Fruit fly (Drosophila melanogaster): ENCODE measurements around the gene beta-Spec.

beta-Spec gene

DNA sequence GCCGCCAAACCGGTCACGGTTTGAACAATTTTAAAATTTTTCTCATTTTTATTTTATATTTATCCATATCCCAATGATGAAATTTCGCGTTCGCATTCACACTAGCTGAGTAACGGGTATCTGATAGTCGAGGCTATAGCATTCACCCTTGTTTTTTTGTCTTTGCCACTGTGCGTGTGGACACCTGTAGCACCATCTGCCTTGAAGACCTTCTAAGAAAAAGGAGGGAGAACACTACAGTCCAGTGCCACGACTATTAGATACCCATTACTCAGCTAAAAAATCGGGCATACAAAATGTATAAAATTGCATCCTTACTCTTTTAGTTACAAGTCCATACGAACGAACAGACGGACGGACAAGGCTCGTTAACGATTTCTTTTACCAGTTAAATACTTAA lies 35.0 kb upstream of the beta-Spec start (continued):
- TF ChIP-seq nmo (GFP tag; optimal IDR thresholded peaks at IDR 0.05) (no peak), onecut (GFP tag; IDR thresholded peaks at IDR 0.05) (no peak), vnd (GFP tag; IDR thresholded peaks at IDR 0.05; ENCODE audit: partially characterized antibody) (0 out of 3 replicates have a peak, but pooled peaks have one; percentile 22), HLH3B (GFP tag; IDR thresholded peaks at IDR 0.05) (no peak), CG6683 (GFP tag; optimal IDR thresholded peaks at IDR 0.05) (no peak), CG34224 (GFP tag; IDR thresholded peaks at IDR 0.05; ENCODE audit: partially characterized antibody) (no peak), CG11085 (GFP tag; IDR thresholded peaks at IDR 0.05) (no peak), slou (GFP tag; optimal IDR thresholded peaks at IDR 0.05) (no peak), gsb-n (tag; optimal IDR thresholded peaks at IDR 0.05) (no peak), HLH4C (GFP tag; IDR thresholded peaks at IDR 0.05; ENCODE audit: partially characterized antibody) (peak; percentile 66), wor (GFP tag; IDR thresholded peaks at IDR 0.05) (no peak), Oaz (GFP tag; IDR thresholded peaks at IDR 0.05) (no peak), CG12942 (GFP tag; optimal IDR thresholded peaks at IDR 0.05) (no peak), YL-1 (GFP tag; optimal IDR thresholded peaks at IDR 0.05) (no peak), Hmr (GFP tag; optimal IDR thresholded peaks at IDR 0.05) (no peak), sens (GFP tag) (no peak), CG16813 (GFP tag; IDR thresholded peaks at IDR 0.05; ENCODE audit: partially characterized antibody) (peak; percentile 51), NfI (GFP tag; optimal IDR thresholded peaks at IDR 0.05) (no peak), her (GFP tag; optimal IDR thresholded peaks at IDR 0.05) (no peak), H2.0 (GFP tag; IDR thresholded peaks at IDR 0.05) (no peak), CrebB (tag; optimal IDR thresholded peaks at IDR 0.05) (no peak), cg (GFP tag; optimal IDR thresholded peaks at IDR 0.05) (no peak), CG14050 (GFP tag; IDR thresholded peaks at IDR 0.05) (no peak), kni (GFP tag; optimal IDR thresholded peaks at IDR 0.05) (no peak), CG11398 (GFP tag; optimal IDR thresholded peaks at IDR 0.05) (no peak), sob (GFP tag; IDR thresholded peaks at IDR 0.05) (no peak), jing (GFP tag; optimal IDR thresholded peaks at IDR 0.05) (no peak), CG7963 (GFP tag; IDR thresholded peaks at IDR 0.05; ENCODE audit: partially characterized antibody) (peak; percentile 37; the same call in 1 of the 3 replicates), en (GFP tag; optimal IDR thresholded peaks at IDR 0.05) (no peak), CG4617 (GFP tag; optimal IDR thresholded peaks at IDR 0.05; ENCODE audit: borderline replicate concordance) (no peak), CG16863 (GFP tag; optimal IDR thresholded peaks at IDR 0.05) (no peak), CG6272 (GFP tag; IDR thresholded peaks at IDR 0.05) (no peak), CG4820 (GFP tag; optimal IDR thresholded peaks at IDR 0.05) (no peak), B-H1 (GFP tag; IDR thresholded peaks at IDR 0.05) (no peak), CG7839 (tag; optimal IDR thresholded peaks at IDR 0.05) (no peak), Hr3 (GFP tag; optimal IDR thresholded peaks at IDR 0.05) (no peak), bcd (GFP tag; optimal IDR thresholded peaks at IDR 0.05) (no peak), CG18011 (GFP tag; optimal IDR thresholded peaks at IDR 0.05) (no peak), Dek (tag; optimal IDR thresholded peaks at IDR 0.05) (no peak), Hr51 (GFP tag; optimal IDR thresholded peaks at IDR 0.05) (no peak), hkb (optimal IDR thresholded peaks at IDR 0.05) (no peak), hkb (GFP tag; IDR thresholded peaks at IDR 0.05) (no peak), seq (GFP tag; IDR thresholded peaks at IDR 0.05) (no peak), CG17612 (GFP tag; IDR thresholded peaks at IDR 0.05) (no peak), Sin3A (optimal IDR thresholded peaks at IDR 0.05) (no peak), lilli (GFP tag; optimal IDR thresholded peaks at IDR 0.05) (no peak), Mes4 (GFP tag; optimal IDR thresholded peaks at IDR 0.05) (no peak), bbx (GFP tag; IDR thresholded peaks at IDR 0.05; ENCODE audit: partially characterized antibody) (0 out of 2 replicates have a peak, but pooled peaks have one; percentile 14), nau (GFP tag; optimal IDR thresholded peaks at IDR 0.05) (no peak), CG4854 (GFP tag; optimal IDR thresholded peaks at IDR 0.05) (no peak), grn (GFP tag; optimal IDR thresholded peaks at IDR 0.05) (no peak), crp (GFP tag; optimal IDR thresholded peaks at IDR 0.05) (no peak)
